Fruit fly (Drosophila melanogaster) whole organism, prepupa: Measurements from ENCODE around the gene CG33687.

Source experiments
- CG10669 ChIP-seq: fragments of 200-800 bp; sonication (Bioruptor generic); optimal IDR thresholded peaks from 3 replicates; lab custom pipeline; 2018; ENCODE audit warnings: missing biosample characterization, mild to moderate bottlenecking, missing genetic modification characterization, moderate library complexity
- CG11902 ChIP-seq: fragments of 200-800 bp; sonication (Bioruptor generic); optimal IDR thresholded peaks from 3 replicates; lab custom pipeline; 2016; ENCODE audit warnings: missing biosample characterization, missing genetic modification characterization
- CG15336 ChIP-seq: fragments of 200-800 bp; sonication (Bioruptor generic); IDR thresholded peaks from 2 replicates; pipeline ENCODE4 v1.3.6; 2022; ENCODE audit warnings: missing biosample characterization, missing genetic modification characterization
- CG1621 ChIP-seq: fragments of 200-800 bp; sonication (Bioruptor generic); optimal IDR thresholded peaks from 3 replicates; lab custom pipeline; 2018; ENCODE audit warnings: missing biosample characterization, mild to moderate bottlenecking, missing genetic modification characterization
- CG16779 ChIP-seq: fragments of 200-800 bp; sonication (Bioruptor generic); optimal IDR thresholded peaks from 3 replicates; lab custom pipeline; 2017; ENCODE audit warnings: missing biosample characterization, mild to moderate bottlenecking, missing genetic modification characterization
- CG6163 ChIP-seq: fragments of 200-800 bp; sonication (Bioruptor generic); IDR thresholded peaks from 3 replicates; pipeline ENCODE4 v1.3.6; 2022; ENCODE audit warnings: missing biosample characterization, missing genetic modification characterization
- CG6792 ChIP-seq: fragments of 200-800 bp; sonication (Bioruptor generic); optimal IDR thresholded peaks from 3 replicates; lab custom pipeline; 2016; ENCODE audit warnings: missing biosample characterization, missing genetic modification characterization
- CG6808 ChIP-seq: fragments of 200-800 bp; sonication (Bioruptor generic); optimal IDR thresholded peaks from 3 replicates; lab custom pipeline; 2017; ENCODE audit warnings: missing biosample characterization, missing genetic modification characterization, mild to moderate bottlenecking, moderate library complexity, missing genetic modification reagents
- CG7368 ChIP-seq: fragments of 200-800 bp; sonication (Bioruptor generic); optimal IDR thresholded peaks from 3 replicates; lab custom pipeline; 2016; ENCODE audit warnings: missing biosample characterization, missing genetic modification characterization
- CG8119 ChIP-seq: fragments of 200-800 bp; sonication (Bioruptor generic); IDR thresholded peaks from 3 replicates; pipeline ENCODE4 v1.3.6; 2022; ENCODE audit warnings: missing biosample characterization, missing genetic modification characterization
- CG8319 ChIP-seq: fragments of 200-800 bp; sonication (Bioruptor generic); optimal IDR thresholded peaks from 3 replicates; lab custom pipeline; 2016; ENCODE audit warnings: missing biosample characterization, missing genetic modification characterization
- CG8632 ChIP-seq: fragments of 200-800 bp; sonication (Bioruptor generic); optimal IDR thresholded peaks from 3 replicates; lab custom pipeline; 2016; ENCODE audit warnings: missing biosample characterization, missing genetic modification characterization
- Eip78C ChIP-seq: fragments of 200-800 bp; sonication (Bioruptor generic); peaks from one replicate; lab custom pipeline; 2016; ENCODE audit warnings: missing biosample characterization, missing genetic modification characterization
- Eip93F ChIP-seq: fragments of 200-800 bp; sonication (Bioruptor generic); optimal IDR thresholded peaks from 2 replicates; lab custom pipeline; 2016; ENCODE audit warnings: missing biosample characterization, mild to moderate bottlenecking, missing genetic modification characterization
- Ets21C ChIP-seq: fragments of 200-800 bp; sonication (Bioruptor generic); optimal IDR thresholded peaks from 3 replicates; lab custom pipeline; 2016; ENCODE audit warnings: missing biosample characterization, missing genetic modification characterization
- Ets96B ChIP-seq: fragments of 200-800 bp; optimal IDR thresholded peaks from 2 replicates; lab custom pipeline; 2019; ENCODE audit warnings: missing biosample characterization, mild to moderate bottlenecking, missing genetic modification characterization, moderate library complexity
- Gug ChIP-seq: fragments of 200-800 bp; sonication (Bioruptor generic); IDR thresholded peaks from 2 replicates; pipeline ENCODE4 v1.3.6; 2022; ENCODE audit warnings: missing biosample characterization, missing genetic modification characterization
- Met ChIP-seq: fragments of 200-800 bp; sonication (Bioruptor generic); optimal IDR thresholded peaks from 3 replicates; lab custom pipeline; 2016; ENCODE audit warnings: missing biosample characterization, missing genetic modification characterization
- Smox ChIP-seq: fragments of 200-800 bp; sonication (Bioruptor generic); optimal IDR thresholded peaks from 3 replicates; lab custom pipeline; 2016; ENCODE audit warnings: missing biosample characterization, missing genetic modification characterization
- Sox102F ChIP-seq: fragments of 200-800 bp; sonication (Bioruptor generic); optimal IDR thresholded peaks from 2 replicates; lab custom pipeline; 2016; ENCODE audit warnings: missing biosample characterization, mild to moderate bottlenecking, missing genetic modification characterization
- Sox14 ChIP-seq: fragments of 200-800 bp; sonication (Bioruptor generic); optimal IDR thresholded peaks from 3 replicates; lab custom pipeline; 2016; ENCODE audit warnings: missing biosample characterization, missing genetic modification characterization
- Sox15 ChIP-seq: fragments of 200-800 bp; sonication (Bioruptor generic); optimal IDR thresholded peaks from 3 replicates; lab custom pipeline; 2016; ENCODE audit warnings: missing biosample characterization, missing genetic modification characterization
- cyc ChIP-seq: fragments of 200-800 bp; sonication (Bioruptor generic); optimal IDR thresholded peaks from 3 replicates; lab custom pipeline; 2016; ENCODE audit warnings: missing biosample characterization, missing genetic modification characterization
- dac ChIP-seq: fragments of 200-800 bp; sonication (Bioruptor generic); optimal IDR thresholded peaks from 2 replicates; lab custom pipeline; 2017; ENCODE audit warnings: missing biosample characterization, mild to moderate bottlenecking, missing genetic modification characterization
- dsx ChIP-seq: fragments of 200-800 bp; optimal IDR thresholded peaks from 3 replicates; lab custom pipeline; 2019; ENCODE audit warnings: missing biosample characterization, mild to moderate bottlenecking, missing genetic modification characterization, moderate library complexity; ENCODE audit not compliant: poor library complexity, severe bottlenecking
- eg ChIP-seq: fragments of 200-800 bp; sonication (Bioruptor generic); IDR thresholded peaks from 3 replicates; pipeline ENCODE4 v1.3.6; 2022; ENCODE audit warnings: missing biosample characterization, missing genetic modification characterization
- esn ChIP-seq: fragments of 200-800 bp; sonication (Bioruptor generic); optimal IDR thresholded peaks from 2 replicates; lab custom pipeline; 2016; ENCODE audit warnings: missing biosample characterization, mild to moderate bottlenecking, missing genetic modification characterization, moderate library complexity
- fd59A ChIP-seq: fragments of 200-800 bp; sonication (Bioruptor generic); optimal IDR thresholded peaks from 2 replicates; lab custom pipeline; 2017; ENCODE audit warnings: missing biosample characterization, mild to moderate bottlenecking, missing genetic modification characterization, missing genetic modification reagents
- fkh ChIP-seq: fragments of 200-800 bp; sonication (Bioruptor generic); optimal IDR thresholded peaks from 3 replicates; lab custom pipeline; 2017; ENCODE audit warnings: missing biosample characterization, mild to moderate bottlenecking, missing genetic modification characterization, moderate library complexity
- lz ChIP-seq: fragments of 200-800 bp; sonication (Bioruptor generic); optimal IDR thresholded peaks from 3 replicates; lab custom pipeline; 2016; ENCODE audit warnings: missing biosample characterization, missing genetic modification characterization
- salr ChIP-seq, 2 experiments: fragments of 200-800 bp; sonication (Bioruptor generic); optimal IDR thresholded peaks; 3 replicates each; lab custom pipeline; 2016 to 2018; ENCODE audit warnings: missing biosample characterization in 2 of 2, missing genetic modification characterization in 2 of 2, mild to moderate bottlenecking in 1 of 2
- ss ChIP-seq, 2 experiments: fragments of 200-800 bp; sonication (Bioruptor generic); optimal IDR thresholded peaks; 2 replicates in 1 of 2; 3 replicates in 1 of 2; lab custom pipeline; 2017 to 2018; ENCODE audit warnings: mild to moderate bottlenecking in 2 of 2, missing biosample characterization in 2 of 2, missing genetic modification characterization in 2 of 2, moderate library complexity in 1 of 2
- svp ChIP-seq: fragments of 200-800 bp; sonication (Bioruptor generic); peaks from one replicate; lab custom pipeline; 2016; ENCODE audit warnings: missing biosample characterization, missing genetic modification characterization
- vri ChIP-seq: fragments of 200-800 bp; sonication (Bioruptor generic); optimal IDR thresholded peaks from 3 replicates; lab custom pipeline; 2016; ENCODE audit warnings: missing biosample characterization, mild to moderate bottlenecking, missing genetic modification characterization

The CG33687 gene

dm6 chr3L:16165356-16166168 is 32.1 kb upstream of the CG33687 start (continued):
- TF ChIP-seq Gug (GFP tag; lab: Robert Waterston, UW) (no peak), CG11902 (GFP tag; lab: Kevin White, UChicago) (peak; percentile 38), CG7368 (GFP tag; lab: Kevin White, UChicago) (peak; percentile 21), CG10669 (GFP tag; lab: Kevin White, UChicago) (no peak), CG8119 (GFP tag; lab: Robert Waterston, UW) (no peak), CG8632 (GFP tag; lab: Kevin White, UChicago) (peak; percentile 12), dsx (GFP tag; lab: Kevin White, UChicago) (no peak), cyc (GFP tag; lab: Kevin White, UChicago) (peak; percentile 49), salr (GFP tag; optimal IDR thresholded peaks at IDR 0.05; lab: Kevin White, UChicago) (no peak), ss (GFP tag; optimal IDR thresholded peaks at IDR 0.05; lab: Kevin White, UChicago) (no peak), Smox (GFP tag; lab: Kevin White, UChicago) (peak; percentile 55), Ets96B (tag; lab: Kevin White, UChicago) (no peak), eg (GFP tag; lab: Robert Waterston, UW) (no peak), Sox102F (peak; percentile 72), Eip78C (GFP tag; lab: Kevin White, UChicago) (peak; percentile 86), CG8319 (GFP tag; lab: Kevin White, UChicago) (peak; percentile 20), dac (GFP tag; lab: Kevin White, UChicago) (no peak), CG6792 (GFP tag; lab: Kevin White, UChicago) (peak; percentile 35), Sox15 (GFP tag; lab: Kevin White, UChicago) (peak; percentile 34), CG6163 (GFP tag; lab: Robert Waterston, UW) (no peak), Sox14 (GFP tag; lab: Kevin White, UChicago) (peak; percentile 66), CG6808 (no peak), CG1621 (tag; lab: Kevin White, UChicago) (no peak)

dm6 chr3L:16166217-16166997 is 31.3 kb upstream of the CG33687 start:
- TF ChIP-seq dac (GFP tag; lab: Kevin White, UChicago) (no peak), dsx (GFP tag; lab: Kevin White, UChicago) (no peak), Eip78C (GFP tag; lab: Kevin White, UChicago) (peak; percentile 62), Met (GFP tag; lab: Kevin White, UChicago) (no peak), CG8119 (GFP tag; lab: Robert Waterston, UW) (0 out of 3 replicates have a peak, but pooled peaks have one; percentile 11), Smox (GFP tag; lab: Kevin White, UChicago) (no peak), svp (GFP tag; lab: Kevin White, UChicago) (peak; percentile 40), Ets21C (GFP tag; lab: Kevin White, UChicago) (no peak), CG8319 (GFP tag; lab: Kevin White, UChicago) (no peak), CG6163 (GFP tag; lab: Robert Waterston, UW) (0 out of 3 replicates have a peak, but pooled peaks have one; percentile 11), fd59A (GFP tag; lab: Kevin White, UChicago) (no peak), esn (GFP tag; lab: Kevin White, UChicago) (no peak), CG6792 (GFP tag; lab: Kevin White, UChicago) (no peak), CG16779 (tag; lab: Kevin White, UChicago) (no peak), CG7368 (GFP tag; lab: Kevin White, UChicago) (no peak), Eip93F (no peak), CG15336 (no peak), vri (peak; percentile 46), fkh (GFP tag; lab: Kevin White, UChicago) (peak; percentile 82), CG11902 (GFP tag; lab: Kevin White, UChicago) (no peak)

- no peak for TF ChIP-seq lz
- peak; percentile 56 for TF ChIP-seq Eip78C (GFP tag; lab: Kevin White, UChicago)
Observed at dm6 chr3L:16166998-16167344, 30.7 kb upstream of the CG33687 start.
